Fruit fly (Drosophila melanogaster) whole organism, wandering third instar larva: ENCODE measurements around the gene oc.

ENCODE experiments used
- Abd-B ChIP-seq: fragments of >200 bp; optimal IDR thresholded peaks from 2 replicates; lab custom pipeline; 2017; ENCODE audit warnings: missing biosample characterization, missing genetic modification characterization
- CG32264 ChIP-seq: fragments of 200-800 bp; sonication (Bioruptor generic); optimal IDR thresholded peaks from 2 replicates; lab custom pipeline; 2016; ENCODE audit warnings: missing biosample characterization, missing genetic modification characterization
- CG9705 ChIP-seq: fragments of 200-800 bp; sonication (Bioruptor generic); optimal IDR thresholded peaks from 2 replicates; lab custom pipeline; 2018; ENCODE audit warnings: missing biosample characterization, mild to moderate bottlenecking, missing genetic modification characterization
- CrebA ChIP-seq: fragments of 200-800 bp; sonication (Bioruptor generic); optimal IDR thresholded peaks from 2 replicates; lab custom pipeline; 2016; ENCODE audit warnings: missing biosample characterization, mild to moderate bottlenecking, missing genetic modification characterization, borderline replicate concordance
- Dfd ChIP-seq: fragments of >200 bp; optimal IDR thresholded peaks from 2 replicates; lab custom pipeline; 2017; ENCODE audit warnings: missing biosample characterization, missing genetic modification characterization
- GATAd ChIP-seq: sonication (Bioruptor generic); optimal IDR thresholded peaks from 2 replicates; lab custom pipeline; 2016; ENCODE audit warnings: missing biosample characterization, missing genetic modification characterization
- HLH106 ChIP-seq: fragments of 200-800 bp; optimal IDR thresholded peaks from 3 replicates; lab custom pipeline; 2019; ENCODE audit warnings: missing biosample characterization, mild to moderate bottlenecking, missing genetic modification characterization, moderate library complexity
- Hnf4 ChIP-seq: fragments of 200-800 bp; sonication (Bioruptor generic); optimal IDR thresholded peaks from 2 replicates; lab custom pipeline; 2016; ENCODE audit warnings: missing biosample characterization, mild to moderate bottlenecking, missing genetic modification characterization
- Hr83 ChIP-seq: fragments of 200-300 bp; sonication (Bioruptor generic); optimal IDR thresholded peaks from 2 replicates; lab custom pipeline; 2016; ENCODE audit warnings: missing biosample characterization, mild to moderate bottlenecking, missing genetic modification characterization, moderate library complexity; ENCODE audit not compliant: poor library complexity, severe bottlenecking
- Jra ChIP-seq: sonication (Bioruptor generic); optimal IDR thresholded peaks from 2 replicates; lab custom pipeline; 2016; ENCODE audit warnings: missing biosample characterization, missing genetic modification characterization
- Mio ChIP-seq: sonication (Bioruptor generic); optimal IDR thresholded peaks from 2 replicates; lab custom pipeline; 2016; ENCODE audit warnings: missing biosample characterization, missing genetic modification characterization
- N ChIP-seq: fragments of >200 bp; optimal IDR thresholded peaks from 2 replicates; lab custom pipeline; 2018; ENCODE audit warnings: missing biosample characterization, missing external identifiers, missing genetic modification characterization
- OdsH ChIP-seq: fragments of 200-800 bp; sonication (Bioruptor generic); optimal IDR thresholded peaks from 2 replicates; lab custom pipeline; 2016; ENCODE audit warnings: missing biosample characterization, mild to moderate bottlenecking, missing genetic modification characterization
- Rel ChIP-seq, 2 experiments: fragments of 200-800 bp; sonication (Bioruptor generic) in 1 of 2; optimal IDR thresholded peaks; 2 replicates in 1 of 2; 3 replicates in 1 of 2; lab custom pipeline; 2016 to 2019; ENCODE audit warnings: mild to moderate bottlenecking in 2 of 2, missing biosample characterization in 2 of 2, missing genetic modification characterization in 2 of 2, moderate library complexity in 1 of 2
- brk ChIP-seq: fragments of 200-800 bp; sonication (Bioruptor generic); optimal IDR thresholded peaks from 2 replicates; lab custom pipeline; 2016; ENCODE audit warnings: missing biosample characterization, mild to moderate bottlenecking, missing genetic modification characterization
- dl ChIP-seq, 2 experiments: fragments of 175-275, 200-275 bp in 1 of 2; fragments of 200-275 bp in 1 of 2; sonication (Bioruptor generic); optimal IDR thresholded peaks; lab custom pipeline; 2018; ENCODE audit warnings: mild to moderate bottlenecking in 2 of 2, missing biosample characterization in 2 of 2, missing genetic modification characterization in 2 of 2, moderate library complexity in 2 of 2; ENCODE audit not compliant: partially characterized antibody in 2 of 2, insufficient read depth in 1 of 2
- dmrt93B ChIP-seq: fragments of 200-800 bp; sonication (Bioruptor generic); optimal IDR thresholded peaks from 2 replicates; lab custom pipeline; 2018; ENCODE audit warnings: missing biosample characterization, mild to moderate bottlenecking, missing genetic modification characterization
- dsf ChIP-seq: sonication (Bioruptor generic); optimal IDR thresholded peaks from 2 replicates; lab custom pipeline; 2016; ENCODE audit warnings: missing biosample characterization, missing genetic modification characterization, borderline replicate concordance
- ey ChIP-seq: fragments of 200-800 bp; sonication (Bioruptor generic); optimal IDR thresholded peaks from 2 replicates; lab custom pipeline; 2016; ENCODE audit warnings: missing biosample characterization, missing genetic modification characterization
- foxo ChIP-seq, 2 experiments: fragments of 200-800 bp; sonication (Bioruptor generic); optimal IDR thresholded peaks; 2 replicates in 1 of 2; 3 replicates in 1 of 2; lab custom pipeline; 2016 to 2017; ENCODE audit warnings: missing biosample characterization in 2 of 2, missing genetic modification characterization in 2 of 2
- fru ChIP-seq: fragments of 200-800 bp; sonication (Bioruptor generic); optimal IDR thresholded peaks from 3 replicates; lab custom pipeline; 2016; ENCODE audit warnings: missing biosample characterization, mild to moderate bottlenecking, missing genetic modification characterization
- h ChIP-seq: fragments of 200-800 bp; sonication (Bioruptor generic); optimal IDR thresholded peaks from 3 replicates; lab custom pipeline; 2016; ENCODE audit warnings: missing biosample characterization, mild to moderate bottlenecking, missing genetic modification characterization
- jim ChIP-seq: fragments of 175-275, 200-325 bp; sonication (Bioruptor generic); optimal IDR thresholded peaks from 2 replicates; lab custom pipeline; 2016; ENCODE audit warnings: missing biosample characterization, mild to moderate bottlenecking, missing genetic modification characterization
- pan ChIP-seq: fragments of >200 bp; optimal IDR thresholded peaks from 2 replicates; lab custom pipeline; 2017
- psq ChIP-seq: fragments of 200-800 bp; sonication (Bioruptor generic); optimal IDR thresholded peaks from 3 replicates; lab custom pipeline; 2017; ENCODE audit warnings: missing biosample characterization, mild to moderate bottlenecking, missing genetic modification characterization, moderate library complexity
- rgr ChIP-seq: fragments of 200-800 bp; sonication (Bioruptor generic); optimal IDR thresholded peaks from 3 replicates; lab custom pipeline; 2016; ENCODE audit warnings: missing biosample characterization, mild to moderate bottlenecking, missing genetic modification characterization
- sage ChIP-seq: fragments of 200-800 bp; sonication (Bioruptor generic); optimal IDR thresholded peaks from 2 replicates; lab custom pipeline; 2016; ENCODE audit warnings: missing biosample characterization, mild to moderate bottlenecking, missing genetic modification characterization
- sv ChIP-seq: fragments of 200-800 bp; sonication (Bioruptor generic); optimal IDR thresholded peaks from 3 replicates; lab custom pipeline; 2016; ENCODE audit warnings: missing biosample characterization, missing genetic modification characterization
- tai ChIP-seq: sonication (Bioruptor generic); optimal IDR thresholded peaks from 2 replicates; lab custom pipeline; 2016; ENCODE audit warnings: missing biosample characterization, missing genetic modification characterization
- usp ChIP-seq: fragments of >200 bp; optimal IDR thresholded peaks from 2 replicates; lab custom pipeline; 2017; ENCODE audit warnings: missing biosample characterization, missing genetic modification characterization
- woc ChIP-seq: sonication (Bioruptor generic); optimal IDR thresholded peaks from 2 replicates; lab custom pipeline; 2016; ENCODE audit warnings: missing biosample characterization, mild to moderate bottlenecking, missing genetic modification characterization

oc gene

DNA sequence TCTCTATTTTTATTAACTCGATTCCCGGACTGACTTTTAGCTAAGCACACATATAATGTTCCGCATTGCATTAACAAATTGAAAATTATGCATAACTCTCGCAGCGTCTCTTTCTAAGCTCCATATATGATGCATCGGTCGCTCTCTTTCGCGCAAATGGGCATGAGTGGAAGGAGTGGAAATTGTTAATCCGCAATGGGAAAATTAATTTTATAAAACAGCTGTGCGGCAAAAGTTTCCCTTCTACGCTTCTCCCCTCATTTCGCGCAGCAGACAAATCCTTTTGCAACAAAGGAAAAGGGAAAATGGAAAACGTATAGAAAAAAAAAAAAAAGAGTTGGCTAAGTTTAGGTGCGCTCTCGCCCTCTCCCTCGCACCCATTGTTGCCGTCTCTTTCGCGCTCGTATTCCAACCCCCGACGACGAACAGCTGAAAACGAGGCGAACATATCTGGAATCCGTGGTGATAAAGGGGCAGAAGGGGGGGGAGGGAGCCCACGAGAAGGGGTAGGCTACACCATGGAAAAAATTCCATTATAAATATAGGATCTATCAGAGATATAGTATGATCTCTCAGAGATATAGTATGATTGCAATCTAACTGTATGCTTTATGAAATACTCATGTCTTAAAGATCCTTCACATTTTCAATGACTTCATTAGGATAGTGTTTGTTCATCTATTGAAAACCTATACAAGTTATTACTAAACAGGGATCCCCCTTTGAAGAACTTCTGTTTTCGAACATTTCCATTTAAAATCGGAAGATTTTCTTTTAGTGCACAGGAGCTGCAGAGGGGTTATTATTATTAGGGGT, 14.2 kb downstream of the oc start:
- TF ChIP-seq usp (GFP tag; lab: Kevin White, UChicago) (no peak), Abd-B (no peak), pan (lab: Kevin White, UChicago) (no peak), CG32264 (GFP tag; lab: Kevin White, UChicago) (no peak), Dfd (no peak), Jra (GFP tag; lab: Kevin White, UChicago) (no peak), fru (GFP tag; lab: Kevin White, UChicago) (no peak), Mio (GFP tag; lab: Kevin White, UChicago) (no peak), jim (GFP tag; lab: Kevin White, UChicago) (no peak), h (GFP tag; lab: Kevin White, UChicago) (no peak), HLH106 (tag; lab: Kevin White, UChicago) (no peak), Hnf4 (GFP tag; lab: Kevin White, UChicago) (no peak), rgr (GFP tag; lab: Kevin White, UChicago) (no peak), ey (GFP tag; lab: Kevin White, UChicago) (no peak), GATAd (no peak), CG9705 (GFP tag; lab: Kevin White, UChicago) (no peak)

- TF ChIP-seq OdsH (GFP tag; lab: Kevin White, UChicago) (no peak), CrebA (GFP tag; lab: Kevin White, UChicago) (no peak), N (no peak), sage (GFP tag; lab: Kevin White, UChicago) (no peak), Rel (GFP tag; optimal IDR thresholded peaks at IDR 0.05; lab: Kevin White, UChicago) (no peak), Rel (tag; optimal IDR thresholded peaks at IDR 0.05; lab: Kevin White, UChicago) (no peak), tai (GFP tag; lab: Kevin White, UChicago) (no peak), rgr (GFP tag; lab: Kevin White, UChicago) (no peak), CG32264 (GFP tag; lab: Kevin White, UChicago) (no peak), Abd-B (no peak), pan (lab: Kevin White, UChicago) (no peak), h (GFP tag; lab: Kevin White, UChicago) (no peak), Hr83 (GFP tag; lab: Kevin White, UChicago) (no peak), dmrt93B (GFP tag; lab: Kevin White, UChicago) (no peak), woc (GFP tag; lab: Kevin White, UChicago) (no peak), brk (GFP tag; lab: Kevin White, UChicago) (no peak), dl (GFP tag; optimal IDR thresholded peaks at IDR 0.05; lab: Kevin White, UChicago; ENCODE audit: insufficient read depth in 1 of 2, partially characterized antibody in 2 of 2) (no peak), psq (GFP tag; lab: Kevin White, UChicago) (no peak), Mio (GFP tag; lab: Kevin White, UChicago) (no peak), Dfd (no peak), GATAd (no peak)
These were observed 15.7 kb downstream of the oc start for dm6 chrX:8634789-8635188.

- TF ChIP-seq ey (GFP tag; lab: Kevin White, UChicago) (no peak), foxo (GFP tag; optimal IDR thresholded peaks at IDR 0.05; lab: Kevin White, UChicago) (peak in 1 of 2 experiments; percentile 47), dsf (no peak), rgr (GFP tag; lab: Kevin White, UChicago) (no peak), Abd-B (no peak), N (no peak), Mio (GFP tag; lab: Kevin White, UChicago) (no peak), sv (GFP tag; lab: Kevin White, UChicago) (peak; percentile 16), GATAd (no peak), sage (GFP tag; lab: Kevin White, UChicago) (no peak), usp (GFP tag; lab: Kevin White, UChicago) (no peak), fru (GFP tag; lab: Kevin White, UChicago) (peak; percentile 32), dmrt93B (GFP tag; lab: Kevin White, UChicago) (no peak), CG9705 (GFP tag; lab: Kevin White, UChicago) (no peak), Jra (GFP tag; lab: Kevin White, UChicago) (no peak), Hnf4 (GFP tag; lab: Kevin White, UChicago) (no peak), Hr83 (GFP tag; lab: Kevin White, UChicago) (no peak), pan (lab: Kevin White, UChicago) (no peak), HLH106 (tag; lab: Kevin White, UChicago) (no peak)
These were observed 23.3 kb downstream of the oc start for dm6 chrX:8627171-8627570.
